Worm (Caenorhabditis elegans): ENCODE measurements around the gene srbc-33.

- TF ChIP-seq elt-1 (tag; optimal IDR thresholded peaks at IDR 0.05) (no peak), ztf-11 (tag; optimal IDR thresholded peaks at IDR 0.05) (no peak), elt-2 (tag; optimal IDR thresholded peaks at IDR 0.05) (no peak), nhr-25 (tag; optimal IDR thresholded peaks at IDR 0.05) (no peak), eor-1 (tag; optimal IDR thresholded peaks at IDR 0.05) (no peak), R02D3.7 (tag; optimal IDR thresholded peaks at IDR 0.05) (no peak), ztf-4 (tag; optimal IDR thresholded peaks at IDR 0.05) (no peak), aly-2 (tag; optimal IDR thresholded peaks at IDR 0.05) (no peak), egl-5 (tag; optimal IDR thresholded peaks at IDR 0.05) (no peak), nhr-11 (tag; optimal IDR thresholded peaks at IDR 0.05) (no peak), snpc-4 (tag; optimal IDR thresholded peaks at IDR 0.05) (no peak), jun-1 (tag; optimal IDR thresholded peaks at IDR 0.05) (no peak), nhr-28 (tag; optimal IDR thresholded peaks at IDR 0.05) (no peak), lin-15B (tag; optimal IDR thresholded peaks at IDR 0.05) (no peak)
These were observed 7.1 kb downstream of the srbc-33 start, which contains the start of gene srbc-31 for ce11 chrV:3477496-3477895.
